Fruit fly (Drosophila melanogaster) whole organism, adult: ENCODE data around the gene Spn28F.

ENCODE experiments used
- CG11617 ChIP-seq: fragments of 200-800 bp; sonication (Bioruptor generic); optimal IDR thresholded peaks from 2 replicates; lab custom pipeline; 2017; ENCODE audit warnings: mild to moderate bottlenecking, missing biosample characterization, missing genetic modification reagents, missing genetic modification characterization
- CG14711 ChIP-seq: fragments of 200-800 bp; sonication (Bioruptor generic); optimal IDR thresholded peaks from 2 replicates; lab custom pipeline; 2018; ENCODE audit warnings: missing biosample characterization, mild to moderate bottlenecking, missing genetic modification characterization, moderate library complexity
- CG5204 ChIP-seq: fragments of 200-800 bp; sonication (Bioruptor generic); optimal IDR thresholded peaks from 2 replicates; lab custom pipeline; 2016; ENCODE audit warnings: missing biosample characterization, missing genetic modification characterization
- CG7045 ChIP-seq: fragments of 200-800 bp; sonication (Bioruptor generic); optimal IDR thresholded peaks from 2 replicates; lab custom pipeline; 2017; ENCODE audit warnings: missing biosample characterization, mild to moderate bottlenecking, missing genetic modification characterization
- CG7101 ChIP-seq: fragments of 200-800 bp; sonication (Bioruptor generic); optimal IDR thresholded peaks from 2 replicates; lab custom pipeline; 2018; ENCODE audit warnings: missing biosample characterization, mild to moderate bottlenecking, missing genetic modification characterization, moderate library complexity
- kay ChIP-seq: fragments of 200-800 bp; sonication (Bioruptor generic); peaks from one replicate; lab custom pipeline; 2016; ENCODE audit warnings: missing biosample characterization, missing genetic modification characterization, borderline replicate concordance

DNA sequence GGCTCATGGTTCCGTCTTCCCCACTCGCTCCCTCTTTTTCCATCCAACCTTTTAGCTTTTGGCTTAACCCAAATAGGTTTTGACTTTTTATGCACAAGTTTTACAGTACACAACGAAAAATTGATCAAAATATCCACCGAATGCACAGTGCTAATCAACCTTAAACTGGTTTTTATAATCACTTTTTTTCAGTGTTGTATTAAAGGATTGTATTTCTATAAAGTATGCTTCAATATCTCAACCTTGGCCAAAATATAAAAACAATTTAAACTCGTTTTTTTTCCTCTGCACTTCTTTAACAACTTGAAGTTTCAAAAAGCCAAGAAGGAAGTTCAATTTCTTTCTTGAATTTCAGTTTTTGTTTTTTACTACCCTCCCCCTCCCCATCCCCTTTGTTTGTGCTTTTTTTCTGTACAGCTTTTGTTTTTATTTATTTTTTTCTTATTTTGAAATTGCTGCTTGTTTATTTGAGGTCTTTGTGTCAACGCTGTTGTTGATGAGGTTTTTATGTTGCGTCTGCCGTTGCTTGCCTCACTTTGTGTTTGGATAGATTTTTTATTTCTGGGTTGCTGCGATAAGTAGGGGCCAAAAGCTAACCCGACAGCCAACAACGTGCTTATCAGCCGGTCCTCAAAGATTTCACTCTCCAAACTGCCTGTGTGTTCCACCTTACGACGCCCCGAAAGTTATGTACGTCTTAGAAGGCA lies 43.5 kb upstream of the Spn28F start:
- TF ChIP-seq CG14711 (no peak), CG5204 (GFP tag; lab: Kevin White, UChicago) (no peak), CG11617 (no peak), CG7101 (no peak), CG7045 (GFP tag; lab: Kevin White, UChicago) (no peak), kay (GFP tag; lab: Kevin White, UChicago) (no peak)
